Worm (Caenorhabditis elegans) whole organism, L1 larva: ENCODE data around the gene K10D11.6.

ENCODE experiments used
- C34B4.2 ChIP-seq: sonication (generic microtip); optimal IDR thresholded peaks from 2 replicates; lab custom pipeline; 2017; ENCODE audit warnings: mild to moderate bottlenecking, missing genetic modification characterization, missing compliant biosample characterization
- F16B12.6 ChIP-seq: fragments of 150-350 bp; optimal IDR thresholded peaks from 2 replicates; lab custom pipeline; 2014; ENCODE audit warnings: missing biosample characterization, missing genetic modification characterization
- Y116A8C.19 ChIP-seq: sonication (generic microtip); optimal IDR thresholded peaks from 2 replicates; lab custom pipeline; 2016; ENCODE audit warnings: missing compliant biosample characterization, missing genetic modification characterization, borderline replicate concordance
- aha-1 ChIP-seq: fragments of 150-350 bp; optimal IDR thresholded peaks from 2 replicates; lab custom pipeline; 2014; ENCODE audit warnings: missing biosample characterization, missing genetic modification characterization
- blmp-1 ChIP-seq: fragments of 150-350 bp; optimal IDR thresholded peaks from 2 replicates; lab custom pipeline; 2014; ENCODE audit warnings: missing biosample characterization, missing genetic modification characterization
- ceh-63 ChIP-seq: fragments of 200-800 bp; sonication (Bioruptor generic); optimal IDR thresholded peaks from 2 replicates; lab custom pipeline; 2018; ENCODE audit warnings: mild to moderate bottlenecking, missing genetic modification characterization, missing compliant biosample characterization
- ceh-82 ChIP-seq, 3 experiments: fragments of 150-350 bp in 1 of 3; sonication (generic microtip) in 2 of 3; optimal IDR thresholded peaks; 2 replicates each; lab custom pipeline; 2014 to 2017; ENCODE audit warnings: missing biosample characterization in 3 of 3, missing genetic modification characterization in 3 of 3
- ceh-88 ChIP-seq: fragments of 200-800 bp; sonication (Bioruptor generic); IDR thresholded peaks from 2 replicates; pipeline ENCODE4 v1.3.6; 2022; ENCODE audit warnings: missing genetic modification characterization, missing compliant biosample characterization
- dpl-1 ChIP-seq, 3 experiments: fragments of 150-350 bp in 2 of 3; sonication (generic microtip) in 1 of 3; optimal IDR thresholded peaks; 2 replicates each; lab custom pipeline; 2014 to 2017; ENCODE audit warnings: missing biosample characterization in 3 of 3, missing genetic modification characterization in 3 of 3, missing genetic modification reagents in 3 of 3
- efl-1 ChIP-seq, 4 experiments: fragments of 150-350 bp; optimal IDR thresholded peaks in 3 of 4; peaks in 1 of 4; 1 replicate in 1 of 4; 2 replicates in 3 of 4; lab custom pipeline; 2014; ENCODE audit warnings: missing biosample characterization in 2 of 4, missing genetic modification characterization in 2 of 4, missing genetic modification reagents in 2 of 4
- efl-3 ChIP-seq: fragments of 200-800 bp; sonication (Bioruptor generic); optimal IDR thresholded peaks from 2 replicates; lab custom pipeline; 2018; ENCODE audit warnings: mild to moderate bottlenecking, missing genetic modification characterization, missing compliant biosample characterization
- egl-27 ChIP-seq, 2 experiments: fragments of 150-350 bp in 1 of 2; sonication (generic microtip); optimal IDR thresholded peaks; 3 replicates each; lab custom pipeline; 2017 to 2018; ENCODE audit warnings: missing biosample characterization in 2 of 2, missing genetic modification characterization in 2 of 2, missing genetic modification reagents in 2 of 2
- elt-2 ChIP-seq: sonication (generic microtip); optimal IDR thresholded peaks from 2 replicates; lab custom pipeline; 2016; ENCODE audit warnings: missing genetic modification characterization, mild to moderate bottlenecking, inconsistent platforms, missing compliant biosample characterization, missing genetic modification reagents
- elt-3 ChIP-seq, 6 experiments: fragments of 150-350 bp in 1 of 6; sonication (generic microtip); optimal IDR thresholded peaks; 2 replicates each; lab custom pipeline; 2017 to 2018; ENCODE audit warnings: missing biosample characterization in 6 of 6, missing genetic modification characterization in 6 of 6, inconsistent platforms in 1 of 6
- fkh-4 ChIP-seq: sonication (generic microtip); optimal IDR thresholded peaks from 2 replicates; lab custom pipeline; 2016; ENCODE audit warnings: missing compliant biosample characterization, missing genetic modification characterization, borderline replicate concordance
- fos-1 ChIP-seq: fragments of 150-350 bp; optimal IDR thresholded peaks from 2 replicates; lab custom pipeline; 2014; ENCODE audit warnings: missing biosample characterization, missing genetic modification characterization
- hlh-4 ChIP-seq: sonication (generic microtip); optimal IDR thresholded peaks from 2 replicates; lab custom pipeline; 2016; ENCODE audit warnings: mild to moderate bottlenecking, missing genetic modification characterization, missing compliant biosample characterization
- irx-1 ChIP-seq: sonication (generic microtip); optimal IDR thresholded peaks from 2 replicates; lab custom pipeline; 2016; ENCODE audit warnings: missing genetic modification characterization, missing compliant biosample characterization
- isw-1 ChIP-seq: fragments of 200-800 bp; sonication (Bioruptor generic); IDR thresholded peaks from 2 replicates; pipeline ENCODE4 v1.3.6; 2022; ENCODE audit warnings: missing genetic modification characterization, missing compliant biosample characterization
- jun-1 ChIP-seq: fragments of 150-350 bp; optimal IDR thresholded peaks from 2 replicates; lab custom pipeline; 2014; ENCODE audit warnings: missing biosample characterization, missing genetic modification reagents, missing genetic modification characterization
- lsy-2 ChIP-seq, 2 experiments: fragments of 150-350 bp; optimal IDR thresholded peaks; 2 replicates each; lab custom pipeline; 2014; ENCODE audit warnings: missing biosample characterization in 2 of 2, missing genetic modification characterization in 2 of 2
- nhr-12 ChIP-seq: sonication (generic microtip); optimal IDR thresholded peaks from 2 replicates; lab custom pipeline; 2017; ENCODE audit warnings: missing biosample characterization, missing genetic modification characterization
- nhr-19 ChIP-seq: fragments of 200-800 bp; sonication (Bioruptor generic); conservative IDR thresholded peaks from 2 replicates; pipeline ENCODE4 v1.3.6; 2022; ENCODE audit warnings: missing genetic modification characterization, missing compliant biosample characterization
- nhr-20 ChIP-seq: sonication (generic microtip); optimal IDR thresholded peaks from 2 replicates; lab custom pipeline; 2016; ENCODE audit warnings: mild to moderate bottlenecking, missing genetic modification characterization, missing compliant biosample characterization
- nhr-237 ChIP-seq: fragments of 150-350 bp; optimal IDR thresholded peaks from 2 replicates; lab custom pipeline; 2014; ENCODE audit warnings: missing biosample characterization, missing genetic modification characterization
- nhr-47 ChIP-seq: sonication (generic microtip); optimal IDR thresholded peaks from 2 replicates; lab custom pipeline; 2016; ENCODE audit warnings: mild to moderate bottlenecking, missing genetic modification characterization, moderate library complexity, missing compliant biosample characterization
- nhr-71 ChIP-seq: sonication (generic microtip); optimal IDR thresholded peaks from 2 replicates; lab custom pipeline; 2016; ENCODE audit warnings: mild to moderate bottlenecking, missing genetic modification characterization, moderate library complexity, missing compliant biosample characterization
- nhr-76 ChIP-seq: sonication (generic microtip); optimal IDR thresholded peaks from 2 replicates; lab custom pipeline; 2017; ENCODE audit warnings: missing biosample characterization, missing genetic modification characterization
- nhr-77 ChIP-seq: fragments of 150-350 bp; optimal IDR thresholded peaks from 2 replicates; lab custom pipeline; 2014; ENCODE audit warnings: missing biosample characterization, missing genetic modification characterization
- nhr-84 ChIP-seq: sonication (generic microtip); optimal IDR thresholded peaks from 2 replicates; lab custom pipeline; 2017; ENCODE audit warnings: missing biosample characterization, missing genetic modification characterization
- nhr-90 ChIP-seq: sonication (generic microtip); optimal IDR thresholded peaks from 2 replicates; lab custom pipeline; 2016; ENCODE audit warnings: mild to moderate bottlenecking, missing genetic modification characterization, missing compliant biosample characterization; ENCODE audit not compliant: poor library complexity
- pag-3 ChIP-seq: sonication (generic microtip); optimal IDR thresholded peaks from 2 replicates; lab custom pipeline; 2017; ENCODE audit warnings: missing genetic modification characterization, mild to moderate bottlenecking, missing compliant biosample characterization, antibody characterized with exemption, borderline replicate concordance; ENCODE audit not compliant: insufficient read depth
- pqm-1 ChIP-seq: sonication (generic microtip); optimal IDR thresholded peaks from 3 replicates; lab custom pipeline; 2017; ENCODE audit warnings: missing biosample characterization, missing genetic modification characterization
- snu-23 ChIP-seq: sonication (generic microtip); optimal IDR thresholded peaks from 2 replicates; lab custom pipeline; 2016; ENCODE audit warnings: missing genetic modification characterization, missing compliant biosample characterization
- sox-4 ChIP-seq: sonication (generic microtip); optimal IDR thresholded peaks from 2 replicates; lab custom pipeline; 2016; ENCODE audit warnings: missing genetic modification characterization, missing compliant biosample characterization
- sup-37 ChIP-seq: fragments of 200-800 bp; sonication (Bioruptor generic); optimal IDR thresholded peaks from 2 replicates; lab custom pipeline; 2018; ENCODE audit warnings: mild to moderate bottlenecking, missing genetic modification characterization, missing compliant biosample characterization
- unc-30 ChIP-seq: sonication (generic microtip); optimal IDR thresholded peaks from 2 replicates; lab custom pipeline; 2017; ENCODE audit warnings: missing biosample characterization, missing genetic modification characterization
- unc-98 ChIP-seq: fragments of 200-800 bp; sonication (Bioruptor generic); IDR thresholded peaks from 2 replicates; pipeline ENCODE4 v1.3.6; 2022; ENCODE audit warnings: missing genetic modification characterization, missing compliant biosample characterization
- ztf-11 ChIP-seq, 2 experiments: sonication (generic microtip); optimal IDR thresholded peaks; 2 replicates each; lab custom pipeline; 2016 to 2017; ENCODE audit warnings: missing genetic modification characterization in 2 of 2, missing biosample characterization in 1 of 2, missing compliant biosample characterization in 1 of 2
- ztf-4 ChIP-seq: fragments of 150-350 bp; optimal IDR thresholded peaks from 2 replicates; lab custom pipeline; 2014; ENCODE audit warnings: missing biosample characterization, missing genetic modification characterization

The K10D11.6 gene

DNA sequence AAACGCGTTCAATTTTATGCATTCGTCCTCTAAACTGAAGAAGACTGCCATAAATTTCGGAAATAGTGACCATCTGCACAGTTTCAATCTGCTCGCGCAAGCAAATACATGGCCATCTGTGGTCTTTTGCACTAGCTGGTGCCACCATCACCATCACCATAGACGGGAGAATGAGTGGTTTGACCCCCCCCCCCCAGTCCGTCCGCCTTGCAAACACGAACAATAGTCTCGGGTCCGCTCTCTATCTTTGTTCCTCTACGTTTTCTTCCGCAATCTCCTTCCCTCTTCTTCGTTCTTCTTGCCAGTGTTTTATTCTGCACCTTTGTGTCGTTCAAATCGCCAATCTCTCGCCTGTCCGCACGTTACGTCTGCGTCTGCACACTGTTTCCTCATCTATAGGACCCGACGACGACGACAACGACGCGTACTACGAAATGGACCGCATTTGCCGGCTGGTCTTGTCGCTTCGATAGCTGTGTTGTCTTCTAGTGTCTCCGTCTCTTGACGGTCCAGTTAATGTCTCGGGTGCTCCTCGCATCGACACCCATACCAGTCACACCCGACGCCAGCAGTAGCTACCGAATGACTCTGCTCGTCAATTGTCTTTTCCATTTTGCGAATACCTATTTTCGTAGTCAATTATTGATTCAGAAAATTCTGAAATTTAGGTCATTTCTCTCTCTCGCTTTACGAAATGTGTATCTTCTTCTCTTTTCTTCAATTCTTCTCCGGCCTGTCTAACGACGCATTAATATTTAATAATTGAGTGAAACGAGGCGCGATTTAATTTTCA is 40.6 kb upstream of the K10D11.6 start (continued):
- TF ChIP-seq fos-1 (tag; lab: Kevin White, UChicago), result no peak
- TF ChIP-seq nhr-77 (tag; lab: Kevin White, UChicago), result no peak
- TF ChIP-seq irx-1 (tag; lab: Kevin White, UChicago), result no peak
- no peak for TF ChIP-seq nhr-71
- peak; percentile 21 for TF ChIP-seq snu-23 (GFP tag; lab: Kevin White, UChicago)
- no peak for TF ChIP-seq aha-1
- no peak for TF ChIP-seq nhr-20 (tag; lab: Kevin White, UChicago)
- TF ChIP-seq nhr-237 (tag; lab: Kevin White, UChicago), result no peak
- TF ChIP-seq lsy-2 (tag; optimal IDR thresholded peaks at IDR 0.05; lab: Kevin White, UChicago), result peak in 1 of 2 experiments; percentile 11
- TF ChIP-seq egl-27 (tag; optimal IDR thresholded peaks at IDR 0.05; lab: Kevin White, UChicago), result no peak
- TF ChIP-seq pag-3, result no peak
- no peak for TF ChIP-seq efl-3 (GFP tag; lab: Kevin White, UChicago)
- no peak for TF ChIP-seq sox-4 (tag; lab: Kevin White, UChicago)
- TF ChIP-seq fkh-4 (tag; lab: Kevin White, UChicago), result no peak
- no peak for TF ChIP-seq hlh-4
- TF ChIP-seq pqm-1 (tag; lab: Kevin White, UChicago), result no peak
- TF ChIP-seq ceh-82 (tag; optimal IDR thresholded peaks at IDR 0.05; lab: Kevin White, UChicago), result peak in 1 of 3 experiments; percentile 42
- no peak for TF ChIP-seq elt-2 (tag; lab: Kevin White, UChicago)
- TF ChIP-seq sup-37 (GFP tag; lab: Kevin White, UChicago), result no peak
- TF ChIP-seq ceh-88, result no peak
- TF ChIP-seq ztf-11 (tag; optimal IDR thresholded peaks at IDR 0.05; lab: Kevin White, UChicago), result peak in 1 of 2 experiments; percentile 17
- no peak for TF ChIP-seq Y116A8C.19 (tag; lab: Kevin White, UChicago)
- TF ChIP-seq nhr-90 (tag; lab: Kevin White, UChicago), result no peak
- TF ChIP-seq nhr-19 (GFP tag; lab: Robert Waterston, UW), result no peak; the same call in 1 of the 2 replicates
- no peak for TF ChIP-seq unc-98 (GFP tag; lab: Robert Waterston, UW)
- TF ChIP-seq nhr-76, result no peak
- no peak for TF ChIP-seq C34B4.2 (tag; lab: Kevin White, UChicago)
- TF ChIP-seq ceh-63, result no peak
- TF ChIP-seq unc-30, result no peak
- TF ChIP-seq jun-1 (tag; lab: Kevin White, UChicago), result no peak
- TF ChIP-seq elt-3 (tag; optimal IDR thresholded peaks at IDR 0.05; lab: Kevin White, UChicago), result peak in 1 of 6 experiments; percentile 11
- TF ChIP-seq nhr-84, result no peak

ce11 chrIV:13028746-13029673 is 39.8 kb upstream of the K10D11.6 start:
- TF ChIP-seq efl-1 (optimal IDR thresholded peaks at IDR 0.05; lab: Kevin White, UChicago) (peak; percentile 29 to 44), efl-1 (GFP tag; optimal IDR thresholded peaks at IDR 0.05 in 1 of 2; lab: Kevin White, UChicago) (peak; percentile 68 to 95), blmp-1 (peak; percentile 16), dpl-1 (GFP tag; optimal IDR thresholded peaks at IDR 0.05; lab: Kevin White, UChicago) (peak in 2 of 3 experiments; percentile 2 to 36), elt-2 (tag; lab: Kevin White, UChicago) (peak; percentile 3), F16B12.6 (tag; lab: Kevin White, UChicago) (peak; percentile 47), nhr-47 (no peak), ztf-4 (tag; lab: Kevin White, UChicago) (no peak), nhr-12 (tag; lab: Kevin White, UChicago) (no peak), isw-1 (GFP tag; lab: Robert Waterston, UW) (no peak)
